Worm (Caenorhabditis elegans) whole organism, late embryonic: ENCODE results near the gene vab-8.

Experiments
- F13H6.1 ChIP-seq: sonication (generic microtip); optimal IDR thresholded peaks from 2 replicates; lab custom pipeline; 2016; ENCODE audit warnings: missing genetic modification characterization, missing compliant biosample characterization
- ceh-45 ChIP-seq: fragments of 200-800 bp; sonication (Bioruptor generic); IDR thresholded peaks from 2 replicates; pipeline ENCODE4 v1.3.6; 2022; ENCODE audit warnings: missing genetic modification reagents, missing genetic modification characterization, missing compliant biosample characterization
- ceh-9 ChIP-seq: sonication (generic microtip); optimal IDR thresholded peaks from 2 replicates; lab custom pipeline; 2016; ENCODE audit warnings: mild to moderate bottlenecking, missing genetic modification characterization, inconsistent platforms, missing compliant biosample characterization
- dmd-4 ChIP-seq: sonication (generic microtip); optimal IDR thresholded peaks from 2 replicates; lab custom pipeline; 2016; ENCODE audit warnings: borderline replicate concordance, missing genetic modification characterization, missing compliant biosample characterization
- dve-1 ChIP-seq: sonication (generic microtip); optimal IDR thresholded peaks from 2 replicates; lab custom pipeline; 2017; ENCODE audit warnings: antibody characterized with exemption, mild to moderate bottlenecking, missing genetic modification characterization, missing compliant biosample characterization
- fax-1 ChIP-seq: sonication (generic microtip); optimal IDR thresholded peaks from 2 replicates; lab custom pipeline; 2016; ENCODE audit warnings: missing genotype, missing genetic modification characterization, missing compliant biosample characterization
- hlh-6 ChIP-seq: sonication (generic microtip); optimal IDR thresholded peaks from 2 replicates; lab custom pipeline; 2016; ENCODE audit warnings: missing genotype, missing genetic modification characterization, missing compliant biosample characterization
- lin-11 ChIP-seq: fragments of 200-800 bp; sonication (Bioruptor generic); optimal IDR thresholded peaks from 2 replicates; lab custom pipeline; 2018; ENCODE audit warnings: mild to moderate bottlenecking, missing genetic modification characterization, missing compliant biosample characterization
- nfya-1 ChIP-seq: sonication (generic microtip); optimal IDR thresholded peaks from 2 replicates; lab custom pipeline; 2017; ENCODE audit warnings: missing genetic modification characterization, mild to moderate bottlenecking, missing compliant biosample characterization, antibody characterized with exemption, moderate library complexity
- rnt-1 ChIP-seq: sonication (generic microtip); optimal IDR thresholded peaks from 2 replicates; lab custom pipeline; 2016; ENCODE audit warnings: missing genetic modification characterization, missing compliant biosample characterization
- syd-9 ChIP-seq: sonication (generic microtip); optimal IDR thresholded peaks from 2 replicates; lab custom pipeline; 2016; ENCODE audit warnings: mild to moderate bottlenecking, missing genetic modification characterization, moderate library complexity, missing compliant biosample characterization
- tbx-2 ChIP-seq: sonication (generic microtip); optimal IDR thresholded peaks from 2 replicates; lab custom pipeline; 2016; ENCODE audit warnings: missing genetic modification characterization, missing compliant biosample characterization
- unc-55 ChIP-seq: sonication (generic microtip); optimal IDR thresholded peaks from 2 replicates; lab custom pipeline; 2017; ENCODE audit warnings: missing biosample characterization, missing genetic modification reagents, missing genetic modification characterization
- unc-86 ChIP-seq: sonication (generic microtip); optimal IDR thresholded peaks from 2 replicates; lab custom pipeline; 2016; ENCODE audit warnings: missing genetic modification characterization, missing compliant biosample characterization

DNA sequence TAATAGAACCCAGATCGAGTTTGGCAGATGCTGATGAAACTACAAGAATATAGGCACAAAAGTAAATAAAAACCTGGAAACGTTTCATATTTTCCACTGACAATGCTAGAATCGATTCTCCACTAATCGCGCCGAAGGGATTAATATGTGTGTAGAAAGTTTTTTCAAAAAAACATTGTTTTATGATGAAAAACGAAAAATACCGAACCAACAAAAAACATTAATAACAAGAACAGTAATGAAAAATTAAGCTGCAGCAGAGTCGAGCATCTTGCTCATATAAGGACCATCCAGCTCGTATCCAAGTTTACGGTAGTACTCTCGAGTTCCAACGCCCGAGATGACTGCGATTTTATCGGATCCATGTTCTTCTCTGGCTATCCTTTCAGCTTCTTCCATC, 33.8 kb upstream of the vab-8 start, which contains the start of gene clec-224:
- TF ChIP-seq syd-9 (no peak), dmd-4 (tag; lab: Kevin White, UChicago) (no peak), nfya-1 (tag; lab: Kevin White, UChicago) (no peak), unc-55 (GFP tag; lab: Kevin White, UChicago) (no peak), fax-1 (tag; lab: Kevin White, UChicago) (no peak), dve-1 (tag; lab: Kevin White, UChicago) (no peak), tbx-2 (tag; lab: Kevin White, UChicago) (no peak), ceh-45 (GFP tag; lab: Robert Waterston, UW) (no peak), unc-86 (tag; lab: Kevin White, UChicago) (no peak), rnt-1 (tag; lab: Kevin White, UChicago) (no peak), hlh-6 (tag; lab: Kevin White, UChicago) (no peak), lin-11 (tag; lab: Kevin White, UChicago) (no peak), F13H6.1 (tag; lab: Kevin White, UChicago) (no peak), ceh-9 (tag; lab: Kevin White, UChicago) (no peak)
